Worm (Caenorhabditis elegans): ENCODE measurements around the gene Y17G9B.5.
A peak's percentile ranks its signal among the peaks of the same experiment; 100 is the strongest.

The Y17G9B.5 gene

ce11 chrIV:4764422-4764821, 14.4 kb downstream of the Y17G9B.5 start, which contains the start of gene npp-26 (continued):
- no peak for TF ChIP-seq Y56A3A.18 (GFP tag; IDR thresholded peaks at IDR 0.05)
- no peak for TF ChIP-seq Y53G8AR.9 (GFP tag; conservative IDR thresholded peaks at IDR 0.05)

ce11 chrIV:4771792-4772191, 21.8 kb downstream of the Y17G9B.5 start, which contains the start of gene R11E3.2:
Gene R11E3.2 (plus strand): TSS chrIV:4772092.
- no peak for TF ChIP-seq repo-1 (tag; optimal IDR thresholded peaks at IDR 0.05)
- peak; percentile 4 for TF ChIP-seq nhr-80 (tag; optimal IDR thresholded peaks at IDR 0.05)
- TF ChIP-seq F39B2.1 (GFP tag; IDR thresholded peaks at IDR 0.05): no peak
- no peak for TF ChIP-seq hrde-1 (tag; optimal IDR thresholded peaks at IDR 0.05; ENCODE audit: borderline replicate concordance)
- TF ChIP-seq dpff-1 (tag; optimal IDR thresholded peaks at IDR 0.05): no peak

ce11 chrIV:4776001-4776400, 26.0 kb downstream of the Y17G9B.5 start, which contains the start of gene R11E3.19:
Gene R11E3.19 (minus strand): TSS chrIV:4776101.
- TF ChIP-seq T26A5.8 (tag; optimal IDR thresholded peaks at IDR 0.05) (no peak), Y67H2A.10 (GFP tag; conservative IDR thresholded peaks at IDR 0.05) (no peak), Y95B8A.8 (GFP tag; IDR thresholded peaks at IDR 0.05) (no peak), unc-130 (GFP tag; optimal IDR thresholded peaks at IDR 0.05) (no peak), akir-1 (GFP tag; optimal IDR thresholded peaks at IDR 0.05) (no peak), rcor-1 (GFP tag; IDR thresholded peaks at IDR 0.05) (no peak), die-1 (tag; optimal IDR thresholded peaks at IDR 0.05) (no peak), ztf-26 (tag; optimal IDR thresholded peaks at IDR 0.05) (no peak), mes-4 (tag; optimal IDR thresholded peaks at IDR 0.05) (no peak), C06A6.2 (GFP tag; conservative IDR thresholded peaks at IDR 0.05) (no peak), B0261.1 (tag; optimal IDR thresholded peaks at IDR 0.05) (no peak), madf-6 (GFP tag; IDR thresholded peaks at IDR 0.05) (no peak), athp-1 (tag; optimal IDR thresholded peaks at IDR 0.05) (no peak), lin-40 (tag; optimal IDR thresholded peaks at IDR 0.05) (no peak), ztf-25 (GFP tag; IDR thresholded peaks at IDR 0.05) (no peak), nhr-27 (tag; optimal IDR thresholded peaks at IDR 0.05) (no peak), nfya-1 (tag; optimal IDR thresholded peaks at IDR 0.05; ENCODE audit: borderline replicate concordance, insufficient read depth) (no peak), F57C9.4 (tag; optimal IDR thresholded peaks at IDR 0.05) (no peak), hlh-12 (tag; optimal IDR thresholded peaks at IDR 0.05) (no peak)

ce11 chrIV:4776501-4776900, 26.5 kb downstream of the Y17G9B.5 start:
- TF ChIP-seq aptf-2 (GFP tag; conservative IDR thresholded peaks at IDR 0.05) (no peak), nfyb-1 (GFP tag; IDR thresholded peaks at IDR 0.05) (peak; percentile 76; the same call in 1 of the 2 replicates), atf-7 (tag; optimal IDR thresholded peaks at IDR 0.05) (no peak), egl-18 (GFP tag; IDR thresholded peaks at IDR 0.05) (no peak)

ce11 chrIV:4780129-4780528, 30.1 kb downstream of the Y17G9B.5 start, which contains the start of gene set-15:
Gene set-15 (minus strand): TSS chrIV:4780229.
- TF ChIP-seq Y53F4B.3 (GFP tag; IDR thresholded peaks at IDR 0.05) (no peak), F39B2.1 (GFP tag; IDR thresholded peaks at IDR 0.05) (no peak), nhr-179 (tag; optimal IDR thresholded peaks at IDR 0.05) (no peak), ztf-28 (GFP tag; IDR thresholded peaks at IDR 0.05) (no peak), attf-5 (GFP tag; optimal IDR thresholded peaks at IDR 0.05) (no peak), ztf-3 (GFP tag; optimal IDR thresholded peaks at IDR 0.05) (no peak), ceh-100 (GFP tag; IDR thresholded peaks at IDR 0.05) (no peak), F52B5.7 (tag; optimal IDR thresholded peaks at IDR 0.05) (no peak), sdz-38 (tag; optimal IDR thresholded peaks at IDR 0.05) (no peak), mel-28 (tag; optimal IDR thresholded peaks at IDR 0.05; ENCODE audit: borderline replicate concordance) (no peak), hlh-12 (tag; optimal IDR thresholded peaks at IDR 0.05) (no peak), T26A5.8 (tag; optimal IDR thresholded peaks at IDR 0.05) (no peak), B0035.1 (tag; optimal IDR thresholded peaks at IDR 0.05) (no peak), bed-2 (GFP tag; IDR thresholded peaks at IDR 0.05) (no peak), repo-1 (tag; optimal IDR thresholded peaks at IDR 0.05) (no peak), ztf-22 (GFP tag; optimal IDR thresholded peaks at IDR 0.05) (no peak)

All from whole organism, young adult.